Worm (Caenorhabditis elegans) whole organism, L4/young adult: Measurements from ENCODE around the gene K09C8.7.

Experiments used
- W03F9.2 ChIP-seq: fragments of 150-350 bp; optimal IDR thresholded peaks from 2 replicates; lab custom pipeline; 2014; ENCODE audit warnings: missing biosample characterization, missing genetic modification characterization
- dao-5 ChIP-seq: sonication (generic microtip); optimal IDR thresholded peaks from 2 replicates; lab custom pipeline; 2016; ENCODE audit warnings: missing genotype, missing genetic modification characterization, moderate library complexity, missing compliant biosample characterization
- him-1 ChIP-seq: sonication (generic microtip); optimal IDR thresholded peaks from 2 replicates; lab custom pipeline; 2016; ENCODE audit warnings: missing genotype, missing genetic modification reagents, missing genetic modification characterization, missing compliant biosample characterization

K09C8.7 gene

ce11 chrX:10900952-10901351, 50.2 kb downstream of the K09C8.7 start:
- TF ChIP-seq him-1, result no peak
- TF ChIP-seq dao-5 (tag; lab: Kevin White, UChicago), result no peak
- no peak for TF ChIP-seq W03F9.2 (tag; lab: Kevin White, UChicago)
